Fruit fly (Drosophila melanogaster) whole organism, prepupa: ENCODE measurements around the gene Takl1.

Experiments
- CG7368 ChIP-seq: fragments of 200-800 bp; sonication (Bioruptor generic); optimal IDR thresholded peaks from 3 replicates; lab custom pipeline; 2016; ENCODE audit warnings: missing biosample characterization, missing genetic modification characterization
- svp ChIP-seq: fragments of 200-800 bp; sonication (Bioruptor generic); peaks from one replicate; lab custom pipeline; 2016; ENCODE audit warnings: missing biosample characterization, missing genetic modification characterization

Gene Takl1

dm6 chr3R:20723491-20723890 lies 48.9 kb downstream of the Takl1 start:
- TF ChIP-seq svp (GFP tag; lab: Kevin White, UChicago) (peak; percentile 62), CG7368 (GFP tag; lab: Kevin White, UChicago) (no peak)
